Worm (Caenorhabditis elegans) whole organism, L4 larva: ENCODE measurements around the gene E01G4.6.

Experiments used
- R02D3.7 ChIP-seq: fragments of 150-350 bp; sonication (generic microtip); optimal IDR thresholded peaks from 3 replicates; lab custom pipeline; 2014; ENCODE audit warnings: missing biosample characterization, missing genetic modification characterization
- Y105C5A.15 ChIP-seq: fragments of 200-800 bp; sonication (Bioruptor generic); IDR thresholded peaks from 2 replicates; pipeline ENCODE4 v1.3.6; 2022; ENCODE audit warnings: missing genetic modification characterization, missing compliant biosample characterization
- aha-1 ChIP-seq: fragments of 150-350 bp; peaks from one replicate; lab custom pipeline; 2014; ENCODE audit warnings: missing biosample characterization, missing genetic modification characterization
- ama-1 ChIP-seq: fragments of 150-350 bp; optimal IDR thresholded peaks from 2 replicates; lab custom pipeline; 2014; ENCODE audit warnings: inconsistent platforms, mixed read lengths
- arid-1 ChIP-seq: fragments of 200-800 bp; sonication (Bioruptor generic); conservative IDR thresholded peaks from 2 replicates; pipeline ENCODE4 v1.3.6; 2022; ENCODE audit warnings: missing genetic modification reagents, missing genetic modification characterization, missing compliant biosample characterization
- attf-4 ChIP-seq: sonication (generic microtip); optimal IDR thresholded peaks from 3 replicates; lab custom pipeline; 2017; ENCODE audit warnings: missing biosample characterization, missing genetic modification characterization
- ceh-28 ChIP-seq: fragments of 150-350 bp; optimal IDR thresholded peaks from 2 replicates; lab custom pipeline; 2014; ENCODE audit warnings: missing biosample characterization, missing genetic modification reagents, missing genetic modification characterization
- ceh-82 ChIP-seq: sonication (generic microtip); optimal IDR thresholded peaks from 2 replicates; lab custom pipeline; 2017; ENCODE audit warnings: missing biosample characterization, missing genetic modification characterization
- cey-2 ChIP-seq: sonication (generic microtip); optimal IDR thresholded peaks from 3 replicates; lab custom pipeline; 2017; ENCODE audit warnings: missing genetic modification characterization, mild to moderate bottlenecking, missing compliant biosample characterization, antibody characterized with exemption, borderline replicate concordance; ENCODE audit not compliant: insufficient read depth
- daf-12 ChIP-seq: fragments of 150-350 bp; optimal IDR thresholded peaks from 2 replicates; lab custom pipeline; 2014; ENCODE audit warnings: missing biosample characterization, missing genetic modification reagents, missing genetic modification characterization
- daf-16 ChIP-seq, 3 experiments: sonication (generic microtip); optimal IDR thresholded peaks; 2 replicates each; lab custom pipeline; 2016 to 2017; ENCODE audit warnings: missing genetic modification characterization in 3 of 3, missing genetic modification reagents in 3 of 3, mild to moderate bottlenecking in 2 of 3, missing compliant biosample characterization in 2 of 3, missing biosample characterization in 1 of 3, moderate library complexity in 1 of 3
- daf-19 ChIP-seq: fragments of 200-800 bp; sonication (Bioruptor generic); conservative IDR thresholded peaks from 2 replicates; pipeline ENCODE4 v1.3.6; 2022; ENCODE audit warnings: missing genetic modification characterization, missing compliant biosample characterization
- daf-8 ChIP-seq: fragments of 200-800 bp; sonication (Bioruptor generic); IDR thresholded peaks from 2 replicates; pipeline ENCODE4 v1.3.6; 2022; ENCODE audit warnings: missing genetic modification characterization, missing compliant biosample characterization
- dmd-6 ChIP-seq: fragments of 200-800 bp; sonication (Bioruptor generic); IDR thresholded peaks from 2 replicates; pipeline ENCODE4 v1.3.6; 2022; ENCODE audit warnings: missing genetic modification reagents, missing genetic modification characterization, missing compliant biosample characterization
- dpl-1 ChIP-seq: fragments of 150-350 bp; optimal IDR thresholded peaks from 2 replicates; lab custom pipeline; 2014; ENCODE audit warnings: missing biosample characterization, missing genetic modification reagents, missing genetic modification characterization
- duxl-1 ChIP-seq: sonication (generic microtip); optimal IDR thresholded peaks from 2 replicates; lab custom pipeline; 2016; ENCODE audit warnings: mild to moderate bottlenecking, missing genetic modification characterization, moderate library complexity, missing compliant biosample characterization; ENCODE audit not compliant: poor library complexity
- dve-1 ChIP-seq: sonication (generic microtip); optimal IDR thresholded peaks from 2 replicates; lab custom pipeline; 2017; ENCODE audit warnings: antibody characterized with exemption, mild to moderate bottlenecking, missing genetic modification characterization, missing compliant biosample characterization; ENCODE audit not compliant: insufficient read depth
- egl-27 ChIP-seq: sonication (generic microtip); optimal IDR thresholded peaks from 3 replicates; lab custom pipeline; 2017; ENCODE audit warnings: missing biosample characterization, missing genetic modification reagents, missing genetic modification characterization
- egl-43 ChIP-seq: fragments of 200-800 bp; sonication (Bioruptor generic); IDR thresholded peaks from 2 replicates; pipeline ENCODE4 v1.3.6; 2022; ENCODE audit warnings: missing genetic modification reagents, missing genetic modification characterization, missing compliant biosample characterization
- hlh-30 ChIP-seq: sonication (generic microtip); optimal IDR thresholded peaks from 2 replicates; lab custom pipeline; 2017; ENCODE audit warnings: antibody characterized with exemption, mild to moderate bottlenecking, missing genetic modification characterization, missing compliant biosample characterization; ENCODE audit not compliant: insufficient read depth
- jun-1 ChIP-seq: fragments of 150-350 bp; optimal IDR thresholded peaks from 2 replicates; lab custom pipeline; 2014; ENCODE audit warnings: missing biosample characterization, missing genetic modification reagents, missing genetic modification characterization
- lim-7 ChIP-seq: fragments of 200-800 bp; sonication (Bioruptor generic); IDR thresholded peaks from 2 replicates; pipeline ENCODE4 v1.3.6; 2022; ENCODE audit warnings: missing genetic modification characterization, missing compliant biosample characterization
- lin-1 ChIP-seq: fragments of 200-800 bp; sonication (Bioruptor generic); IDR thresholded peaks from 2 replicates; pipeline ENCODE4 v1.3.6; 2022; ENCODE audit warnings: missing genetic modification reagents, missing genetic modification characterization, missing compliant biosample characterization
- lin-15B ChIP-seq: fragments of 150-350 bp; sonication (generic microtip); optimal IDR thresholded peaks from 3 replicates; lab custom pipeline; 2014; ENCODE audit warnings: missing biosample characterization, missing genetic modification characterization
- lin-29 ChIP-seq: fragments of 200-800 bp; sonication (Bioruptor generic); IDR thresholded peaks from 2 replicates; pipeline ENCODE4 v1.3.6; 2022; ENCODE audit warnings: missing genetic modification reagents, missing genetic modification characterization, missing compliant biosample characterization
- lsy-2 ChIP-seq, 2 experiments: fragments of 150-350 bp in 1 of 2; sonication (generic microtip) in 1 of 2; optimal IDR thresholded peaks; 2 replicates each; lab custom pipeline; 2014 to 2017; ENCODE audit warnings: missing biosample characterization in 2 of 2, missing genetic modification characterization in 2 of 2
- madf-5 ChIP-seq, 2 experiments: fragments of 200-800 bp; sonication (Bioruptor generic); IDR thresholded peaks; 2 replicates each; pipeline ENCODE4 v1.3.6; 2022; ENCODE audit warnings: missing compliant biosample characterization in 2 of 2, missing genetic modification characterization in 2 of 2
- mdl-1 ChIP-seq, 2 experiments: fragments of 150-350 bp in 1 of 2; sonication (generic microtip) in 1 of 2; optimal IDR thresholded peaks; 2 replicates each; lab custom pipeline; 2014 to 2017; ENCODE audit warnings: missing biosample characterization in 2 of 2, missing genetic modification characterization in 2 of 2
- mdt-29 ChIP-seq: fragments of 200-800 bp; sonication (Bioruptor generic); IDR thresholded peaks from 2 replicates; pipeline ENCODE4 v1.3.6; 2022; ENCODE audit warnings: missing genetic modification reagents, missing genetic modification characterization, missing compliant biosample characterization
- mep-1 ChIP-seq: fragments of 150-350 bp; sonication (generic microtip); optimal IDR thresholded peaks from 3 replicates; lab custom pipeline; 2014; ENCODE audit warnings: missing biosample characterization, missing genetic modification characterization
- mes-2 ChIP-seq: sonication (generic microtip); optimal IDR thresholded peaks from 2 replicates; lab custom pipeline; 2016; ENCODE audit warnings: missing genotype, mild to moderate bottlenecking, missing genetic modification characterization, missing compliant biosample characterization; ENCODE audit not compliant: poor library complexity, severe bottlenecking
- mxl-2 ChIP-seq: fragments of 200-800 bp; sonication (Bioruptor generic); conservative IDR thresholded peaks from 2 replicates; pipeline ENCODE4 v1.3.6; 2022; ENCODE audit warnings: missing genetic modification reagents, missing genetic modification characterization, missing compliant biosample characterization
- nhr-11 ChIP-seq: fragments of 150-350 bp; optimal IDR thresholded peaks from 2 replicates; lab custom pipeline; 2014; ENCODE audit warnings: missing biosample characterization, missing genetic modification characterization
- nhr-28 ChIP-seq: fragments of 150-350 bp; optimal IDR thresholded peaks from 2 replicates; lab custom pipeline; 2014; ENCODE audit warnings: missing biosample characterization, missing genetic modification characterization
- nhr-41 ChIP-seq: fragments of 200-800 bp; sonication (Bioruptor generic); IDR thresholded peaks from 2 replicates; pipeline ENCODE4 v1.3.6; 2022; ENCODE audit warnings: missing genetic modification reagents, missing genetic modification characterization, missing compliant biosample characterization
- nhr-48 ChIP-seq: sonication (generic microtip); optimal IDR thresholded peaks from 2 replicates; lab custom pipeline; 2016; ENCODE audit warnings: mild to moderate bottlenecking, missing genetic modification characterization, missing compliant biosample characterization
- nhr-6 ChIP-seq: fragments of 150-350 bp; optimal IDR thresholded peaks from 2 replicates; lab custom pipeline; 2014; ENCODE audit warnings: missing biosample characterization, missing genetic modification characterization
- nhr-77 ChIP-seq: fragments of 150-350 bp; optimal IDR thresholded peaks from 2 replicates; lab custom pipeline; 2014; ENCODE audit warnings: missing biosample characterization, missing genetic modification characterization
- rbr-2 ChIP-seq: sonication (generic microtip); optimal IDR thresholded peaks from 2 replicates; lab custom pipeline; 2016; ENCODE audit warnings: missing genotype, missing genetic modification characterization, missing compliant biosample characterization
- sdz-12 ChIP-seq: fragments of 200-800 bp; sonication (Bioruptor generic); optimal IDR thresholded peaks from 2 replicates; lab custom pipeline; 2018; ENCODE audit warnings: mild to moderate bottlenecking, missing genetic modification characterization, missing compliant biosample characterization
- snpc-1.2 ChIP-seq: fragments of 200-800 bp; sonication (Bioruptor generic); IDR thresholded peaks from 2 replicates; pipeline ENCODE4 v1.3.6; 2022; ENCODE audit warnings: missing genetic modification reagents, missing genetic modification characterization, missing compliant biosample characterization
- snpc-4 ChIP-seq: fragments of 150-350 bp; optimal IDR thresholded peaks from 2 replicates; lab custom pipeline; 2014; ENCODE audit warnings: missing biosample characterization, missing genetic modification characterization
- spr-1 ChIP-seq: sonication (generic microtip); optimal IDR thresholded peaks from 2 replicates; lab custom pipeline; 2016; ENCODE audit warnings: mild to moderate bottlenecking, missing genetic modification characterization, missing compliant biosample characterization
- spr-3 ChIP-seq: fragments of 200-800 bp; sonication (Bioruptor generic); optimal IDR thresholded peaks from 2 replicates; lab custom pipeline; 2018; ENCODE audit warnings: mild to moderate bottlenecking, missing genetic modification characterization, missing compliant biosample characterization
- tra-1 ChIP-seq: fragments of 200-800 bp; sonication (Bioruptor generic); IDR thresholded peaks from 2 replicates; pipeline ENCODE4 v1.3.6; 2022; ENCODE audit warnings: missing genetic modification reagents, missing genetic modification characterization, missing compliant biosample characterization
- vab-7 ChIP-seq: fragments of 200-800 bp; sonication (Bioruptor generic); IDR thresholded peaks from 2 replicates; pipeline ENCODE4 v1.3.6; 2022; ENCODE audit warnings: missing genetic modification reagents, missing genetic modification characterization, missing compliant biosample characterization
- zag-1 ChIP-seq: fragments of 150-350 bp; optimal IDR thresholded peaks from 2 replicates; lab custom pipeline; 2014; ENCODE audit warnings: missing biosample characterization, missing genetic modification characterization
- zip-2 ChIP-seq: fragments of 150-350 bp; optimal IDR thresholded peaks from 2 replicates; lab custom pipeline; 2014; ENCODE audit warnings: missing biosample characterization, missing genetic modification characterization
- ztf-7 ChIP-seq: fragments of 150-350 bp; optimal IDR thresholded peaks from 2 replicates; lab custom pipeline; 2014; ENCODE audit warnings: missing biosample characterization, missing genetic modification characterization

E01G4.6 gene

ce11 chrII:13465381-13465838, 16.8 kb upstream of the E01G4.6 start (continued):
- peak; percentile 41 for TF ChIP-seq mep-1
- peak; percentile 76 for TF ChIP-seq hlh-30 (tag; lab: Kevin White, UChicago)
- TF ChIP-seq dve-1, result peak; percentile 86

- TF ChIP-seq tra-1 (GFP tag; lab: Robert Waterston, UW), result no peak
- no peak for TF ChIP-seq attf-4 (tag; lab: Kevin White, UChicago)
- TF ChIP-seq lim-7, result no peak
- TF ChIP-seq jun-1 (tag; lab: Kevin White, UChicago), result no peak
- no peak for TF ChIP-seq sdz-12 (GFP tag; lab: Kevin White, UChicago)
- TF ChIP-seq mdt-29 (GFP tag; lab: Robert Waterston, UW), result no peak
- TF ChIP-seq rbr-2, result no peak
- TF ChIP-seq nhr-48 (tag; lab: Kevin White, UChicago), result peak; percentile 78
- TF ChIP-seq spr-3, result no peak
- no peak for TF ChIP-seq mdl-1 (tag; optimal IDR thresholded peaks at IDR 0.05; lab: Kevin White, UChicago)
- TF ChIP-seq nhr-11 (tag; lab: Kevin White, UChicago), result peak; percentile 43
- no peak for TF ChIP-seq snpc-4 (tag; lab: Kevin White, UChicago)
- no peak for TF ChIP-seq daf-8
- no peak for TF ChIP-seq egl-27 (tag; lab: Kevin White, UChicago)
- TF ChIP-seq nhr-28 (tag; lab: Kevin White, UChicago), result peak; percentile 56
- TF ChIP-seq lin-29 (GFP tag; lab: Robert Waterston, UW), result no peak
- TF ChIP-seq Y105C5A.15 (GFP tag; lab: Robert Waterston, UW), result no peak
- TF ChIP-seq nhr-77 (tag; lab: Kevin White, UChicago), result peak; percentile 6
- no peak for TF ChIP-seq zag-1 (tag; lab: Kevin White, UChicago)
- no peak for TF ChIP-seq nhr-6 (tag; lab: Kevin White, UChicago)
- TF ChIP-seq arid-1 (GFP tag; lab: Robert Waterston, UW), result no peak
- TF ChIP-seq mxl-2 (GFP tag; lab: Robert Waterston, UW), result no peak
- TF ChIP-seq lin-1 (GFP tag; lab: Robert Waterston, UW), result no peak
- TF ChIP-seq ama-1, result no peak
- no peak for TF ChIP-seq zip-2 (tag; lab: Kevin White, UChicago)
- TF ChIP-seq snpc-1.2 (GFP tag; lab: Robert Waterston, UW), result no peak
- TF ChIP-seq dpl-1 (GFP tag; lab: Kevin White, UChicago), result no peak
- TF ChIP-seq daf-12, result no peak
- no peak for TF ChIP-seq vab-7 (GFP tag; lab: Robert Waterston, UW)
- no peak for TF ChIP-seq ceh-28
- TF ChIP-seq dmd-6 (GFP tag; lab: Robert Waterston, UW), result peak; percentile 94
- no peak for TF ChIP-seq egl-43 (GFP tag; lab: Robert Waterston, UW)
- no peak for TF ChIP-seq daf-19
- TF ChIP-seq ceh-82, result no peak
- no peak for TF ChIP-seq spr-1 (tag; lab: Kevin White, UChicago)
- TF ChIP-seq lsy-2 (tag; optimal IDR thresholded peaks at IDR 0.05; lab: Kevin White, UChicago), result peak in 1 of 2 experiments; percentile 43
- TF ChIP-seq daf-16 (GFP tag; optimal IDR thresholded peaks at IDR 0.05; lab: Kevin White, UChicago), result no peak
- peak; percentile 98 for TF ChIP-seq daf-16 (tag; optimal IDR thresholded peaks at IDR 0.05; lab: Kevin White, UChicago)
- no peak for TF ChIP-seq R02D3.7 (tag; lab: Kevin White, UChicago)
- TF ChIP-seq lin-15B (tag; lab: Kevin White, UChicago), result no peak
- no peak for TF ChIP-seq nhr-41
- TF ChIP-seq duxl-1 (tag; lab: Kevin White, UChicago), result no peak
- no peak for TF ChIP-seq mes-2 (tag; lab: Kevin White, UChicago)
- no peak for TF ChIP-seq madf-5 (GFP tag; IDR thresholded peaks at IDR 0.05; lab: Robert Waterston, UW)
- no peak for TF ChIP-seq aha-1 (tag; lab: Kevin White, UChicago)
- peak; percentile 10 for TF ChIP-seq mep-1
- TF ChIP-seq ztf-7 (tag; lab: Kevin White, UChicago), result peak; percentile 66
- no peak for TF ChIP-seq cey-2 (tag; lab: Kevin White, UChicago)
- peak; percentile 80 for TF ChIP-seq dve-1
These were observed 14.3 kb upstream of the E01G4.6 start for ce11 chrII:13467838-13468389.
